Worm (Caenorhabditis elegans) whole organism, late embryonic: ENCODE measurements around the gene pept-2.

Source experiments
- C08G9.2 ChIP-seq: sonication (generic microtip); optimal IDR thresholded peaks from 2 replicates; lab custom pipeline; 2016; ENCODE audit warnings: mild to moderate bottlenecking, missing genetic modification characterization, moderate library complexity, missing compliant biosample characterization
- F13H6.1 ChIP-seq: sonication (generic microtip); optimal IDR thresholded peaks from 2 replicates; lab custom pipeline; 2016; ENCODE audit warnings: missing genetic modification characterization, missing compliant biosample characterization
- Y22D7AL.16 ChIP-seq: sonication (generic microtip); optimal IDR thresholded peaks from 2 replicates; lab custom pipeline; 2016; ENCODE audit warnings: missing genetic modification characterization, missing compliant biosample characterization
- ahr-1 ChIP-seq: sonication (generic microtip); optimal IDR thresholded peaks from 2 replicates; lab custom pipeline; 2016; ENCODE audit warnings: missing genetic modification characterization, missing compliant biosample characterization
- ama-1 ChIP-seq: fragments of 150-350 bp; optimal IDR thresholded peaks from 2 replicates; lab custom pipeline; 2014
- ceh-14 ChIP-seq: sonication (generic microtip); optimal IDR thresholded peaks from 2 replicates; lab custom pipeline; 2016; ENCODE audit warnings: missing genotype, missing genetic modification characterization, missing compliant biosample characterization
- ceh-18 ChIP-seq: sonication (generic microtip); optimal IDR thresholded peaks from 2 replicates; lab custom pipeline; 2016; ENCODE audit warnings: missing genetic modification characterization, missing compliant biosample characterization
- ceh-19 ChIP-seq: fragments of 200-800 bp; sonication (Bioruptor generic); optimal IDR thresholded peaks from 2 replicates; lab custom pipeline; 2018; ENCODE audit warnings: mild to moderate bottlenecking, missing genetic modification characterization, missing compliant biosample characterization
- ceh-2 ChIP-seq: sonication (generic microtip); optimal IDR thresholded peaks from 2 replicates; lab custom pipeline; 2016; ENCODE audit warnings: missing genotype, missing genetic modification characterization, missing compliant biosample characterization
- ceh-22 ChIP-seq: sonication (generic microtip); optimal IDR thresholded peaks from 2 replicates; lab custom pipeline; 2017; ENCODE audit warnings: missing biosample characterization, missing genetic modification characterization
- ceh-24 ChIP-seq: sonication (generic microtip); optimal IDR thresholded peaks from 2 replicates; lab custom pipeline; 2016; ENCODE audit warnings: mild to moderate bottlenecking, missing genetic modification characterization, missing compliant biosample characterization
- ceh-31 ChIP-seq: sonication (generic microtip); optimal IDR thresholded peaks from 2 replicates; lab custom pipeline; 2016; ENCODE audit warnings: missing genetic modification characterization, missing compliant biosample characterization
- ceh-45 ChIP-seq: fragments of 200-800 bp; sonication (Bioruptor generic); IDR thresholded peaks from 2 replicates; pipeline ENCODE4 v1.3.6; 2022; ENCODE audit warnings: missing genetic modification reagents, missing genetic modification characterization, missing compliant biosample characterization
- ceh-48 ChIP-seq: sonication (generic microtip); optimal IDR thresholded peaks from 2 replicates; lab custom pipeline; 2016; ENCODE audit warnings: missing genetic modification characterization, inconsistent platforms, missing compliant biosample characterization
- ceh-6 ChIP-seq: fragments of 200-800 bp; sonication (Bioruptor generic); optimal IDR thresholded peaks from 2 replicates; lab custom pipeline; 2018; ENCODE audit warnings: mild to moderate bottlenecking, missing genetic modification characterization, missing compliant biosample characterization
- ceh-9 ChIP-seq: sonication (generic microtip); optimal IDR thresholded peaks from 2 replicates; lab custom pipeline; 2016; ENCODE audit warnings: mild to moderate bottlenecking, missing genetic modification characterization, inconsistent platforms, missing compliant biosample characterization
- che-1 ChIP-seq: sonication (generic microtip); optimal IDR thresholded peaks from 2 replicates; lab custom pipeline; 2016; ENCODE audit warnings: mild to moderate bottlenecking, missing genetic modification characterization, missing compliant biosample characterization
- elt-4 ChIP-seq: sonication (generic microtip); optimal IDR thresholded peaks from 2 replicates; lab custom pipeline; 2016; ENCODE audit warnings: missing genetic modification characterization, missing compliant biosample characterization
- eyg-1 ChIP-seq: sonication (generic microtip); optimal IDR thresholded peaks from 2 replicates; lab custom pipeline; 2016; ENCODE audit warnings: missing genotype, missing genetic modification characterization, missing compliant biosample characterization
- gmeb-2 ChIP-seq: sonication (generic microtip); optimal IDR thresholded peaks from 2 replicates; lab custom pipeline; 2016; ENCODE audit warnings: missing genetic modification characterization, inconsistent platforms, missing compliant biosample characterization
- hlh-13 ChIP-seq: fragments of 200-800 bp; sonication (Bioruptor generic); optimal IDR thresholded peaks from 2 replicates; lab custom pipeline; 2018; ENCODE audit warnings: mild to moderate bottlenecking, missing genetic modification characterization, missing compliant biosample characterization
- hlh-15 ChIP-seq: sonication (generic microtip); optimal IDR thresholded peaks from 2 replicates; lab custom pipeline; 2016; ENCODE audit warnings: missing genetic modification characterization, missing compliant biosample characterization
- hlh-30 ChIP-seq: sonication (generic microtip); optimal IDR thresholded peaks from 2 replicates; lab custom pipeline; 2017; ENCODE audit warnings: antibody characterized with exemption, missing genetic modification characterization, missing compliant biosample characterization; ENCODE audit not compliant: insufficient read depth
- hlh-6 ChIP-seq: sonication (generic microtip); optimal IDR thresholded peaks from 2 replicates; lab custom pipeline; 2016; ENCODE audit warnings: missing genotype, missing genetic modification characterization, missing compliant biosample characterization
- lin-11 ChIP-seq: fragments of 200-800 bp; sonication (Bioruptor generic); optimal IDR thresholded peaks from 2 replicates; lab custom pipeline; 2018; ENCODE audit warnings: mild to moderate bottlenecking, missing genetic modification characterization, missing compliant biosample characterization
- nhr-232 ChIP-seq: sonication (generic microtip); optimal IDR thresholded peaks from 2 replicates; lab custom pipeline; 2016; ENCODE audit warnings: missing genetic modification characterization, missing compliant biosample characterization
- npax-4 ChIP-seq: sonication (generic microtip); optimal IDR thresholded peaks from 2 replicates; lab custom pipeline; 2016; ENCODE audit warnings: missing genetic modification characterization, missing compliant biosample characterization
- odd-2 ChIP-seq: sonication (generic microtip); optimal IDR thresholded peaks from 2 replicates; lab custom pipeline; 2017; ENCODE audit warnings: antibody characterized with exemption, mild to moderate bottlenecking, missing genetic modification characterization, missing compliant biosample characterization
- pag-3 ChIP-seq: sonication (generic microtip); optimal IDR thresholded peaks from 2 replicates; lab custom pipeline; 2016; ENCODE audit warnings: missing compliant biosample characterization, missing genetic modification characterization, borderline replicate concordance
- pat-9 ChIP-seq: fragments of 200-800 bp; sonication (Bioruptor generic); optimal IDR thresholded peaks from 2 replicates; lab custom pipeline; 2018; ENCODE audit warnings: mild to moderate bottlenecking, missing genetic modification characterization, moderate library complexity, missing compliant biosample characterization
- pha-4 ChIP-seq: fragments of 150-350 bp; optimal IDR thresholded peaks from 2 replicates; lab custom pipeline; 2018; ENCODE audit warnings: missing biosample characterization, missing genetic modification reagents, missing genetic modification characterization
- pqm-1 ChIP-seq: sonication (generic microtip); optimal IDR thresholded peaks from 2 replicates; lab custom pipeline; 2016; ENCODE audit warnings: missing genetic modification characterization, missing compliant biosample characterization
- sdc-2 ChIP-seq: sonication (generic microtip); optimal IDR thresholded peaks from 2 replicates; lab custom pipeline; 2016; ENCODE audit warnings: missing genotype, missing genetic modification characterization, missing compliant biosample characterization
- sox-4 ChIP-seq: sonication (generic microtip); optimal IDR thresholded peaks from 2 replicates; lab custom pipeline; 2017; ENCODE audit warnings: mild to moderate bottlenecking, missing genetic modification characterization, inconsistent platforms, missing compliant biosample characterization
- syd-9 ChIP-seq: sonication (generic microtip); optimal IDR thresholded peaks from 2 replicates; lab custom pipeline; 2016; ENCODE audit warnings: mild to moderate bottlenecking, missing genetic modification characterization, moderate library complexity, missing compliant biosample characterization
- tbx-7 ChIP-seq: sonication (generic microtip); optimal IDR thresholded peaks from 2 replicates; lab custom pipeline; 2016; ENCODE audit warnings: missing genotype, missing genetic modification characterization, missing compliant biosample characterization
- unc-3 ChIP-seq, 2 experiments: fragments of 200-800 bp in 1 of 2; sonication (Bioruptor generic) in 1 of 2; sonication (generic microtip) in 1 of 2; conservative IDR thresholded peaks in 1 of 2; optimal IDR thresholded peaks in 1 of 2; 2 replicates each; pipeline versions ENCODE4 v1.3.6 to Lab custom; 2016 to 2022; ENCODE audit warnings: missing compliant biosample characterization in 2 of 2, missing genetic modification characterization in 2 of 2, missing genetic modification reagents in 1 of 2
- unc-42 ChIP-seq: sonication (generic microtip); optimal IDR thresholded peaks from 2 replicates; lab custom pipeline; 2016; ENCODE audit warnings: missing genotype, missing genetic modification characterization, missing compliant biosample characterization
- unc-55 ChIP-seq: sonication (generic microtip); optimal IDR thresholded peaks from 2 replicates; lab custom pipeline; 2017; ENCODE audit warnings: missing biosample characterization, missing genetic modification reagents, missing genetic modification characterization
- unc-86 ChIP-seq: sonication (generic microtip); optimal IDR thresholded peaks from 2 replicates; lab custom pipeline; 2016; ENCODE audit warnings: missing genetic modification characterization, missing compliant biosample characterization
- zip-5 ChIP-seq: sonication (generic microtip); optimal IDR thresholded peaks from 2 replicates; lab custom pipeline; 2016; ENCODE audit warnings: missing genetic modification characterization, missing compliant biosample characterization

Gene pept-2

DNA sequence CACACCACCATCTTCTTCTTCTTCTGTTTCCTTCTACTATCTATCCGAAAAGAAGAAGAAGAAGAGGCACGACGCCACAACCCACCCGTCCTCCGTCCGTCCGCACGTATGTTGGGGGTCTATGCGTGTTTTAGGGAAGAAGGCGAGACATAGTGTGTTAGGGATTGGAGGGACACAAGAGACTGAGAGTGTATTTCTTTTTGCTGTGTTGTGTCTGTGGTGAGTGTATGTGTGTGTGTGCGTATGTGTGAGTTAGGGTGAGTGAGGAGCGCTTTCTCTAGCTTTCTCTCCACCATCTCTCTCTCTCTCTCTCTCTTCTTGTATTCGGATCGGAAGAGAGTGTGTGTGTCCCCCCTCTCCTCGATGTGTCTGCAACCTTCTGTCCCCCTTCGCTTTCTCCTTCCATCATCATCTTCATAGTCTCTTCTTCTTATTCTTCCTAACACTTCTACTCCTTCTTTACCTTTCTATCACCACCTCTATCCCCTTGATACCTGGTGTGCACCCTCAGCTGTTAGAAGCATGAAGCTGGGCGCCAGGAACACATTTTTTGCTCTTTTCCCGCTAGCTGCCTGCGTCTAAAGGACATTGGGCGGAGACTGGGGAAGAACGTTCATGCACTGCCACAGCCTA, 31.3 kb downstream of the pept-2 start (continued):
- no peak for TF ChIP-seq hlh-13 (GFP tag; lab: Kevin White, UChicago)
- no peak for TF ChIP-seq ceh-48 (tag; lab: Kevin White, UChicago)
- TF ChIP-seq F13H6.1 (tag; lab: Kevin White, UChicago) = no peak
- peak; percentile 62; the same call in 1 of the 2 replicates for TF ChIP-seq unc-3 (GFP tag; conservative IDR thresholded peaks at IDR 0.05; lab: Robert Waterston, UW)
- no peak for TF ChIP-seq unc-3 (tag; optimal IDR thresholded peaks at IDR 0.05; lab: Kevin White, UChicago)
- TF ChIP-seq pat-9 = no peak
- no peak for TF ChIP-seq zip-5
- TF ChIP-seq hlh-6 (tag; lab: Kevin White, UChicago) = peak; percentile 56
- peak; percentile 33 for TF ChIP-seq unc-55 (GFP tag; lab: Kevin White, UChicago)
- TF ChIP-seq ceh-45 = no peak
- TF ChIP-seq ceh-19 (GFP tag; lab: Kevin White, UChicago) = peak; percentile 8
- peak; percentile 53 for TF ChIP-seq C08G9.2 (tag; lab: Kevin White, UChicago)
- peak; percentile 72 for TF ChIP-seq eyg-1 (tag; lab: Kevin White, UChicago)
- peak; percentile 8 for TF ChIP-seq pag-3
- TF ChIP-seq ceh-9 (tag; lab: Kevin White, UChicago) = no peak
- TF ChIP-seq ceh-24 (tag; lab: Kevin White, UChicago) = no peak
- peak; percentile 20 for TF ChIP-seq ceh-22
- no peak for TF ChIP-seq ahr-1 (tag; lab: Kevin White, UChicago)
- TF ChIP-seq gmeb-2 (tag; lab: Kevin White, UChicago) = peak; percentile 18
- peak; percentile 1 for TF ChIP-seq che-1 (tag; lab: Kevin White, UChicago)
- no peak for TF ChIP-seq sox-4 (tag; lab: Kevin White, UChicago)
- TF ChIP-seq nhr-232 (tag; lab: Kevin White, UChicago) = peak; percentile 38
- no peak for TF ChIP-seq hlh-15
- TF ChIP-seq unc-86 (tag; lab: Kevin White, UChicago) = peak; percentile 34

DNA sequence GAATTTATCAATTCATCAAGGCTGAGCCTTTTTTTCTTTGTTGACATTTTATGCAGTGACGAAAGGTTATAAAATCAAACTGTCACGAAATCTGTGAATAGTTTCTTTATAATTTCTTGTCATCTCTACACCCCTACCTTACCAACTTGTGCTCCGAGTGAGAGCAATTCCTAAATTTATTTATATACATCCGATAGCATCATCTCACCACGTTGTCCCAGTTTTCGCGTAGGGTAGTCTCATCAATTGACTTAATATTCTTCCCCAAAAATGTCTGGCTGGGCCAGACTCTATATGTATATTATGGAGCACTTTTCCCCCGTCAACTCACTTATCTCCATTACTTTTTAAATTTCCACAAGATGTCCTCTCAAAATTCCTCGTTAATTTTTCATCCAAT, 34.9 kb downstream of the pept-2 start:
- TF ChIP-seq ceh-24 (tag; lab: Kevin White, UChicago) = no peak
- no peak for TF ChIP-seq pqm-1 (tag; lab: Kevin White, UChicago)
- no peak for TF ChIP-seq syd-9
- no peak for TF ChIP-seq ceh-22
- TF ChIP-seq sdc-2 = no peak

DNA sequence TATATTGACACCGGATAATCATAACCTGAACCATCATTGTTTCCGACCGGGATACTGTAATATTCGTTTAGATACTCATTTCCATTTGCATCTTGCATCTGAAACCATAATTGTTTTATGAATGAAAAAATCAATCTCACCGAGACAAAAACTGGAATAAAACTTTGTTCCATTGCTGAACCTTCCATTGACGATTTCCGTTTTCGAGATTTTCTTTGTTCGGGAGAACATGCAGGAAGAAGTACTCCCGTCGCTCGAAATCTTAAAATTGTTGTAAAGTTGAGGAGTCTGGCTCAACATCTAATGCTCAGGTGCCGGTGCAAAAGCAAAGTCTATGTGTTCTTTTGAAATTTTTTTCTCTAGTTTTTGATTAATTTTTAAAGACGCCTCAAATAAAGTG, 35.6 kb downstream of the pept-2 start:
- TF ChIP-seq unc-42 (tag; lab: Kevin White, UChicago) = no peak
- no peak for TF ChIP-seq nhr-232 (tag; lab: Kevin White, UChicago)
- TF ChIP-seq hlh-15 = no peak
- no peak for TF ChIP-seq hlh-6 (tag; lab: Kevin White, UChicago)
- no peak for TF ChIP-seq sox-4 (tag; lab: Kevin White, UChicago)
- TF ChIP-seq ceh-14 (tag; lab: Kevin White, UChicago) = no peak
- no peak for TF ChIP-seq ceh-2 (tag; lab: Kevin White, UChicago)
- TF ChIP-seq ama-1 (lab: Kevin White, UChicago) = no peak
- no peak for TF ChIP-seq odd-2 (tag; lab: Kevin White, UChicago)
- TF ChIP-seq lin-11 (tag; lab: Kevin White, UChicago) = no peak

DNA sequence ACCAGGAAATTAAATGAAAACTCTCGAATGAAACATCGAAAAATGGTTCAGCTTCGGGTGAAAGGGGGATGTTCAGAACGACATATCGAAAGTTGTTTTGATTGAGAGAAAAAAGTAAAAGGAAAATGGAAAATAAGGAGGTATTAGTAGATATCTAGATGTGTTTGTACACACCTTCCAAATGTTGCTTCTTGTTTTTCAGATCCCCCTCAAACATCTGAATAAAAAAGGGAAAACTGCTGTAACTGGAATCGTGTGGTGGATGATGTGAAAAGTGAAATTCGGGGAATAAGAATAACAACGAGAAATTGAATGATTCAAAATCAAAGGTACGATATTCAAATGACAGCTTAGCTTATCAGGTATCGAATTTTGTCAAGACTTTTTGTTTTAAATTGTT, 37.6 kb downstream of the pept-2 start, which contains the start of gene npax-3:
npax-3 (minus strand) TSS at position 101 of the 400 bp plus-strand sequence.
- TF ChIP-seq odd-2 (tag; lab: Kevin White, UChicago) (no peak), che-1 (tag; lab: Kevin White, UChicago) (no peak), pha-4 (tag; lab: Kevin White, UChicago) (no peak), ceh-6 (GFP tag; lab: Kevin White, UChicago) (no peak), Y22D7AL.16 (tag; lab: Kevin White, UChicago) (no peak), ceh-31 (no peak), npax-4 (tag; lab: Kevin White, UChicago) (no peak), ceh-24 (tag; lab: Kevin White, UChicago) (no peak), ceh-18 (no peak), tbx-7 (tag; lab: Kevin White, UChicago) (no peak), elt-4 (tag; lab: Kevin White, UChicago) (no peak), hlh-30 (tag; lab: Kevin White, UChicago) (no peak), ceh-9 (tag; lab: Kevin White, UChicago) (no peak)
